Fruit fly (Drosophila melanogaster): ENCODE results near the gene CG11162.

CG11162 gene

DNA sequence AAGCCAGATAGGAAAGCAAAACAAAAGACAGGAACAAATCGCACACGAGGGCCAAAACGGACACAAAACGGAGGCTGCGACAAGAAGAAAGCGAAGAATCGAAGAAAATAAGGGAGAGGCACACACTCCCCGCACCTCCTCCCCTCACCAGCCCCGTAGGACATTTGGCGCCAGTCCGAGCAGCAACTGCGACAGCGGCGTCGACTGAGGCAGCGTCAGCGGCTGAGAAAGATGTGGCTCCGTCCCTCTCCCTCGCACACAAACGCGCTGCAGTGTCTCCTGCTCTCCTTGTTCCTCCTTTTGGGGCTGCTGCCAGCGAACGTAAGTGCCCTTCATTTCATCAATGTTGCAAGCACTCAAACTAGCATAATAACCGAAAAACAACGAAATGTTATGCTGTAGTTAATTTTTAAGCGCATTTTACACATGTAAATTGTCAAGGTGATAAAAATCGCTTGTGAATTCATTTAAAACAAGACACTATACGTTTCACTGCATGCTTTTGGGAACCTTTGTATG, 6.3 kb upstream of the CG11162 start:
- TF ChIP-seq rn (GFP tag; IDR thresholded peaks at IDR 0.05), result no peak
- no peak for TF ChIP-seq CG12605 (GFP tag; IDR thresholded peaks at IDR 0.05)
- no peak for TF ChIP-seq CG15710 (tag; optimal IDR thresholded peaks at IDR 0.05)
- TF ChIP-seq Pif1A (GFP tag; optimal IDR thresholded peaks at IDR 0.05), result no peak
- no peak for TF ChIP-seq CG9948 (tag; optimal IDR thresholded peaks at IDR 0.05)
- TF ChIP-seq Snoo (tag; optimal IDR thresholded peaks at IDR 0.05), result no peak
- TF ChIP-seq CG10348 (GFP tag; IDR thresholded peaks at IDR 0.05), result no peak
- no peak for TF ChIP-seq CG34367 (tag; optimal IDR thresholded peaks at IDR 0.05)
- 0 out of 3 replicates have a peak, but pooled peaks have one; percentile 16 for TF ChIP-seq CG4496 (GFP tag; IDR thresholded peaks at IDR 0.05)

DNA sequence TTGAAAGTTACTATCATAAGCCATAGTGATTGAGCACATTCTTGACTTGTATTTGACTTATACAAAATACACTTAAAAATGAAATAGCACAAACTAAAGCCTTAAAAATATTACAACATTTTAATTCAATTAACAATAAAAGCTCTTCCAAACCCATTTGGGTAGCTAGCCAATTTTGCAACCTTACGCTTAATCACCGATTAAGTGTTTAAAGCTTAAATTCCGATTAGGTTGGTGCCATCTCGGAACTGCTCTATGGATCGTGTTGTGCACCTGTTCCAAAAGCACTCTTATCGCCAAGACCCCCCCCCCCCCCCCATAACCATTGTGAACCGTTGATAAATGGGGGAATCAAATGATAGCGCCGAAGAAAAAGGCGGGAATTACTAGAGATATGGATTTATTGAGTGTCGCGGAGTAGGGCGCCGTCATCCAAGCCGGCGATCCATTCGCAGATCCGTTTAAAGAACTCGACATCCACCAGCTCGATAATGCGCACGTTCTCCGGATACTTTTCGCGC, 1.3 kb downstream of the CG11162 start:
- TF ChIP-seq CG12605 (GFP tag; IDR thresholded peaks at IDR 0.05), result no peak
- TF ChIP-seq Ets98B (GFP tag; IDR thresholded peaks at IDR 0.05), result no peak
- TF ChIP-seq gl (tag; optimal IDR thresholded peaks at IDR 0.05), result no peak
- TF ChIP-seq CG8159 (tag; optimal IDR thresholded peaks at IDR 0.05), result no peak
- no peak for TF ChIP-seq CG8301 (tag; optimal IDR thresholded peaks at IDR 0.05)
- TF ChIP-seq CG10348 (GFP tag; IDR thresholded peaks at IDR 0.05), result no peak
- no peak for TF ChIP-seq CG17806 (tag; optimal IDR thresholded peaks at IDR 0.05)

DNA sequence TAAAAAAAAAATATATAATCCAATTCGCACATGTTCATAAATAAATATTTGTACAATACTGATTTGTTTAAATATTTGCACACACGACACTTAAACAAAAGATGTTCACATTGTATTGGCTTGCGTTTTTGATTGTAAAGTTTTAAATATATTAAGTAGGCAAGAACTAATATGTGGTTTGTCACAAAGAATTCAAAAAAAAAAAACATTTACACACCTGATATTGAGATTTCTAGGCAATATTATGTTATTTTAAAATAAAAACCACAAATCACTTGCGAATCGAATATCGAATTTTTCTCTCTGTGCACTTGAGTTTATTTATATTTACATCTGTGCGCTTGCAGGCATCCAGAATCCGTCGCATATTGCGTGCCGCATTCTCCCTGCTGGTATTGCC, 2.9 kb downstream of the CG11162 start:
- TF ChIP-seq CG13204 (GFP tag; optimal IDR thresholded peaks at IDR 0.05), result no peak
- TF ChIP-seq CG14655 (GFP tag; optimal IDR thresholded peaks at IDR 0.05), result peak; percentile 47
- peak; percentile 23; the same call in 1 of the 2 replicates for TF ChIP-seq Ets98B (GFP tag; IDR thresholded peaks at IDR 0.05)
- peak; percentile 66 for TF ChIP-seq CG4496 (GFP tag; IDR thresholded peaks at IDR 0.05)
- TF ChIP-seq CG9948 (tag; optimal IDR thresholded peaks at IDR 0.05), result peak; percentile 60
- TF ChIP-seq Pif1A (GFP tag; optimal IDR thresholded peaks at IDR 0.05), result peak; percentile 37
- TF ChIP-seq D1 (tag; optimal IDR thresholded peaks at IDR 0.05), result peak; percentile 17
- TF ChIP-seq CG34367 (tag; optimal IDR thresholded peaks at IDR 0.05), result peak; percentile 45
- no peak for TF ChIP-seq fd96Ca (GFP tag; IDR thresholded peaks at IDR 0.05)
- TF ChIP-seq CG15710 (tag; optimal IDR thresholded peaks at IDR 0.05), result peak; percentile 61
- no peak for TF ChIP-seq rn (GFP tag; IDR thresholded peaks at IDR 0.05)
- peak; percentile 25 for TF ChIP-seq CG8301 (tag; optimal IDR thresholded peaks at IDR 0.05)
- TF ChIP-seq EcR (GFP tag; optimal IDR thresholded peaks at IDR 0.05), result no peak
- TF ChIP-seq gl (tag; optimal IDR thresholded peaks at IDR 0.05), result no peak
- peak; percentile 65 for TF ChIP-seq CG32121 (GFP tag; IDR thresholded peaks at IDR 0.05)
- peak; percentile 71 for TF ChIP-seq CG8159 (tag; optimal IDR thresholded peaks at IDR 0.05)
- TF ChIP-seq CG10348 (GFP tag; IDR thresholded peaks at IDR 0.05), result no peak
- TF ChIP-seq Snoo (tag; optimal IDR thresholded peaks at IDR 0.05), result peak; percentile 29
- peak; percentile 24 for TF ChIP-seq Pif1B (GFP tag; optimal IDR thresholded peaks at IDR 0.05)
- 0 out of 2 replicates have a peak, but pooled peaks have one; percentile 16 for TF ChIP-seq CG12605 (GFP tag; IDR thresholded peaks at IDR 0.05)
- peak; percentile 67 for TF ChIP-seq CG17806 (tag; optimal IDR thresholded peaks at IDR 0.05)

DNA sequence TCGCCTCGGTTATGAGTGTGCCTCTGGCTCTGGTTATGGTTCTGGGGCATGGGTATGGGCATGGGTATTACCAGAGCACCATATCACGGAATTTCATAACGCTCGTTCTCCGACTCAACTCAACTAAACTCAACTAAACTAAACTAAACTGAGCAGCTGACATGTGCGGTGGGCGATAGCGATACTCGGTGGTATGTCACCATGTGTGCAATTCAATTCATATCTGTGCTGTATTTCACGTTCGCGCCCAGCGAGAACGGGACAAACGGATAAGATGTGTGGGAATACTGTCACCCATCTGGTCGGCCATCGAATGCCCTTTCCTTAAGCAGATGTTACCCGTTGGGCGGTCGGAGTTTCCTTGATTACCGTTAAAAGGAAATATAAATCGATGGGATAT, 3.6 kb downstream of the CG11162 start, which contains the start of gene CG12177:
CG12177 (minus strand) TSS at position 239 of the 400 bp plus-strand sequence.
- TF ChIP-seq CG13204 (GFP tag; optimal IDR thresholded peaks at IDR 0.05) (no peak), rn (GFP tag; IDR thresholded peaks at IDR 0.05) (no peak), CG17806 (tag; optimal IDR thresholded peaks at IDR 0.05) (no peak), Pif1B (GFP tag; optimal IDR thresholded peaks at IDR 0.05) (no peak), CG12605 (GFP tag; IDR thresholded peaks at IDR 0.05) (no peak; the same call in 1 of the 2 replicates), CG4496 (GFP tag; IDR thresholded peaks at IDR 0.05) (no peak), CG9948 (tag; optimal IDR thresholded peaks at IDR 0.05) (no peak), Pif1A (GFP tag; optimal IDR thresholded peaks at IDR 0.05) (no peak), CG8159 (tag; optimal IDR thresholded peaks at IDR 0.05) (no peak), CG32121 (GFP tag; IDR thresholded peaks at IDR 0.05) (no peak), CG14655 (GFP tag; optimal IDR thresholded peaks at IDR 0.05) (no peak), CG10348 (GFP tag; IDR thresholded peaks at IDR 0.05) (no peak), CG15710 (tag; optimal IDR thresholded peaks at IDR 0.05) (no peak), Ets98B (GFP tag; IDR thresholded peaks at IDR 0.05) (no peak), gl (tag; optimal IDR thresholded peaks at IDR 0.05) (no peak), fd96Ca (GFP tag; IDR thresholded peaks at IDR 0.05) (no peak), EcR (GFP tag; optimal IDR thresholded peaks at IDR 0.05) (no peak), CG8301 (tag; optimal IDR thresholded peaks at IDR 0.05) (no peak)

DNA sequence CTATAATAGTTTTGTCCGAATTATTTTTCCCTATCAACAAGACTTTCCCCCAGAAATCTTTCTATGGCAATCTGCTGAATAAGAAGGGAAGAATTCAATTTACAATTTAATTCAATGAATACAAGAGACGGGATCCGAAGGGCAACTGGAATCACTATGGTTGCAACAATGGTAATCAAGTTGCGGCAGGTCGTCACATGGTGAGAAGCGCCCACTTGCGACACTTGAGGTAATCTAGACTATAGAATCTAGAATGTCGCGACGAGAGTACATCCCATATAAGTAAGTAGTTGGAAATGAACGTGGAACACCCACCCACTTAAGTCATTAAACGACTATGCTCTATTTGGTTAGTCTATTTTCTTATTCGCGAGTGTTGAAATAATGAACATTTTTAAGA, 5.2 kb downstream of the CG11162 start:
- TF ChIP-seq EcR (GFP tag; optimal IDR thresholded peaks at IDR 0.05) (no peak), CG8301 (tag; optimal IDR thresholded peaks at IDR 0.05) (no peak), CG17806 (tag; optimal IDR thresholded peaks at IDR 0.05) (no peak), fd96Ca (GFP tag; IDR thresholded peaks at IDR 0.05) (no peak), Pif1B (GFP tag; optimal IDR thresholded peaks at IDR 0.05) (no peak)

DNA sequence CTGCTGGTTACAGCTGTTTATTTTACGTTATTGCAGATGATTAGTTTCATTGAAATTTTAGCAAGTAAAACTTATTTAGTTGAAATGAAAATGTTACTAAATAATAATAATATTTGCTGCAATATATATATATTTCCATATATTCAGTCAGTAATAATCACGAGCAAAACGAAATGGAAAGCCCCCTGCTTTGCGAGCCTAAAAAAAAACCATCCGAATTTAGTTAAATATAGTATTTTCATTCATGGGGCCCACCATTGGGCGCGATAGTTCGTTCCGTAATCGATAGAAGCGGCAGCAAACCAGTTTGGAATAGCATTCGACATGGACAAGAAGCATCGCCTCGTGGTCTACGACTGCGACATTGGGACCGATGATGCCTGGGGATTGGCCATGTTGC, 6.0 kb downstream of the CG11162 start, which contains the start of gene CG11158:
CG11158 (plus strand) TSS at position 301 of the 400 bp plus-strand sequence.
- TF ChIP-seq CG17806 (tag; optimal IDR thresholded peaks at IDR 0.05), result no peak
- TF ChIP-seq Ets98B (GFP tag; IDR thresholded peaks at IDR 0.05), result no peak
- TF ChIP-seq fd96Ca (GFP tag; IDR thresholded peaks at IDR 0.05), result no peak
- no peak for TF ChIP-seq CG14655 (GFP tag; optimal IDR thresholded peaks at IDR 0.05)
- no peak for TF ChIP-seq CG8301 (tag; optimal IDR thresholded peaks at IDR 0.05)
- no peak for TF ChIP-seq Snoo (tag; optimal IDR thresholded peaks at IDR 0.05)
- no peak for TF ChIP-seq CG9948 (tag; optimal IDR thresholded peaks at IDR 0.05)
- no peak for TF ChIP-seq CG32121 (GFP tag; IDR thresholded peaks at IDR 0.05)
- TF ChIP-seq Pif1B (GFP tag; optimal IDR thresholded peaks at IDR 0.05), result no peak
- TF ChIP-seq CG13204 (GFP tag; optimal IDR thresholded peaks at IDR 0.05), result no peak
- TF ChIP-seq CG34367 (tag; optimal IDR thresholded peaks at IDR 0.05), result no peak
- no peak for TF ChIP-seq D1 (tag; optimal IDR thresholded peaks at IDR 0.05)

Measured in whole organism, pupa.